Worm (Caenorhabditis elegans) whole organism, L1 larva: ENCODE measurements around the gene K08B12.3.

Source experiments
- ama-1 ChIP-seq: fragments of 150-350 bp; optimal IDR thresholded peaks from 2 replicates; lab custom pipeline; 2014
- elt-2 ChIP-seq: sonication (generic microtip); optimal IDR thresholded peaks from 2 replicates; lab custom pipeline; 2016; ENCODE audit warnings: missing genetic modification characterization, mild to moderate bottlenecking, inconsistent platforms, missing compliant biosample characterization, missing genetic modification reagents
- fos-1 ChIP-seq: fragments of 150-350 bp; optimal IDR thresholded peaks from 2 replicates; lab custom pipeline; 2014; ENCODE audit warnings: missing biosample characterization, missing genetic modification characterization
- hlh-4 ChIP-seq: sonication (generic microtip); optimal IDR thresholded peaks from 2 replicates; lab custom pipeline; 2016; ENCODE audit warnings: mild to moderate bottlenecking, missing genetic modification characterization, missing compliant biosample characterization
- nhr-237 ChIP-seq: fragments of 150-350 bp; optimal IDR thresholded peaks from 2 replicates; lab custom pipeline; 2014; ENCODE audit warnings: missing biosample characterization, missing genetic modification characterization
- nhr-76 ChIP-seq: sonication (generic microtip); optimal IDR thresholded peaks from 2 replicates; lab custom pipeline; 2017; ENCODE audit warnings: missing biosample characterization, missing genetic modification characterization
- rnt-1 ChIP-seq: sonication (generic microtip); optimal IDR thresholded peaks from 2 replicates; lab custom pipeline; 2016; ENCODE audit warnings: mild to moderate bottlenecking, missing genetic modification characterization, moderate library complexity, missing compliant biosample characterization
- skn-1 ChIP-seq: fragments of 150-350 bp; optimal IDR thresholded peaks from 2 replicates; lab custom pipeline; 2014; ENCODE audit warnings: missing biosample characterization, missing genetic modification characterization
- snpc-4 ChIP-seq: fragments of 150-350 bp; optimal IDR thresholded peaks from 2 replicates; lab custom pipeline; 2014; ENCODE audit warnings: missing biosample characterization, missing genetic modification characterization
- sox-4 ChIP-seq: sonication (generic microtip); optimal IDR thresholded peaks from 2 replicates; lab custom pipeline; 2016; ENCODE audit warnings: missing genetic modification characterization, missing compliant biosample characterization
- swsn-7 ChIP-seq: sonication (generic microtip); optimal IDR thresholded peaks from 2 replicates; lab custom pipeline; 2016; ENCODE audit warnings: missing genetic modification characterization, missing compliant biosample characterization
- unc-62 ChIP-seq: fragments of 150-350 bp; optimal IDR thresholded peaks from 2 replicates; lab custom pipeline; 2014; ENCODE audit warnings: missing biosample characterization, missing genetic modification reagents, missing genetic modification characterization
- zag-1 ChIP-seq: fragments of 150-350 bp; optimal IDR thresholded peaks from 2 replicates; lab custom pipeline; 2014; ENCODE audit warnings: missing biosample characterization, missing genetic modification characterization
- ztf-11 ChIP-seq, 2 experiments: sonication (generic microtip); optimal IDR thresholded peaks; 2 replicates each; lab custom pipeline; 2016 to 2017; ENCODE audit warnings: missing genetic modification characterization in 2 of 2, missing biosample characterization in 1 of 2, missing compliant biosample characterization in 1 of 2

- TF ChIP-seq zag-1 (no peak), unc-62 (GFP tag; lab: Kevin White, UChicago) (no peak), fos-1 (no peak), sox-4 (tag; lab: Kevin White, UChicago) (no peak), hlh-4 (tag; lab: Kevin White, UChicago) (no peak), rnt-1 (no peak), swsn-7 (no peak), nhr-237 (tag; lab: Kevin White, UChicago) (no peak), ztf-11 (tag; optimal IDR thresholded peaks at IDR 0.05; lab: Kevin White, UChicago) (no peak), skn-1 (no peak), ama-1 (lab: Kevin White, UChicago) (no peak), nhr-76 (tag; lab: Kevin White, UChicago) (no peak), elt-2 (tag; lab: Kevin White, UChicago) (no peak), snpc-4 (no peak)
These were observed at the start of gene K08B12.3 for ce11 chrV:6234876-6235275.
